Worm (Caenorhabditis elegans): Measurements from ENCODE around the gene F55G11.7.

- TF ChIP-seq ref-1 (GFP tag; conservative IDR thresholded peaks at IDR 0.05) (no peak), flt-1 (GFP tag; IDR thresholded peaks at IDR 0.05) (no peak), klf-2 (GFP tag; conservative IDR thresholded peaks at IDR 0.05) (no peak), T22C8.4 (GFP tag; IDR thresholded peaks at IDR 0.05) (no peak), tab-1 (GFP tag; IDR thresholded peaks at IDR 0.05) (no peak)
Measured at ce11 chrIV:12991629-12992028, 31.4 kb downstream of the F55G11.7 start, which contains the start of gene K10D11.5.

All from whole organism, midembryonic.